Fruit fly (Drosophila melanogaster) whole organism, embryonic: ENCODE data around the gene PIP82.

ENCODE experiments used
- Asciz ChIP-seq: fragments of 200-800 bp; sonication (Bioruptor generic); optimal IDR thresholded peaks from 2 replicates; lab custom pipeline; 2017; ENCODE audit warnings: missing biosample characterization, mild to moderate bottlenecking, missing genetic modification characterization, missing genetic modification reagents
- C15 ChIP-seq: fragments of 200-800 bp; sonication (Bioruptor generic); IDR thresholded peaks from 3 replicates; pipeline ENCODE4 v1.3.6; 2022; ENCODE audit warnings: missing biosample characterization, missing genetic modification characterization
- CG10321 ChIP-seq: fragments of 200-800 bp; sonication (Bioruptor generic); IDR thresholded peaks from 2 replicates; pipeline ENCODE4 v1.3.6; 2022; ENCODE audit warnings: missing biosample characterization, missing genetic modification characterization
- CG11456 ChIP-seq: fragments of 200-800 bp; sonication (Bioruptor generic); IDR thresholded peaks from 3 replicates; pipeline ENCODE4 v1.3.6; 2022; ENCODE audit warnings: missing biosample characterization, missing genetic modification characterization
- CG11560 ChIP-seq: fragments of 200-800 bp; sonication (Bioruptor generic); IDR thresholded peaks from 3 replicates; pipeline ENCODE4 v1.3.6; 2022; ENCODE audit warnings: missing biosample characterization, missing genetic modification characterization
- CG12744 ChIP-seq: fragments of 200-800 bp; sonication (Bioruptor generic); optimal IDR thresholded peaks from 2 replicates; lab custom pipeline; 2016; ENCODE audit warnings: missing biosample characterization, missing genetic modification characterization
- CG12942 ChIP-seq: fragments of 200-800 bp; sonication (Bioruptor generic); optimal IDR thresholded peaks from 3 replicates; lab custom pipeline; 2016; ENCODE audit warnings: missing biosample characterization, missing genetic modification characterization
- CG13424 ChIP-seq: fragments of 200-800 bp; sonication (Bioruptor generic); optimal IDR thresholded peaks from 2 replicates; lab custom pipeline; 2019; ENCODE audit warnings: missing biosample characterization, mild to moderate bottlenecking, missing genetic modification characterization, moderate library complexity
- CG15073 ChIP-seq: fragments of 200-800 bp; sonication (Bioruptor generic); optimal IDR thresholded peaks from 2 replicates; lab custom pipeline; 2016; ENCODE audit warnings: missing biosample characterization, missing genetic modification characterization
- CG18262 ChIP-seq: fragments of 200-800 bp; optimal IDR thresholded peaks from 3 replicates; lab custom pipeline; 2019; ENCODE audit warnings: missing biosample characterization, mild to moderate bottlenecking, missing genetic modification characterization, moderate library complexity
- CG31388 ChIP-seq: fragments of 200-800 bp; sonication (Bioruptor generic); optimal IDR thresholded peaks from 2 replicates; lab custom pipeline; 2016; ENCODE audit warnings: missing biosample characterization, missing genetic modification characterization
- CG4282 ChIP-seq: fragments of 200-800 bp; sonication (Bioruptor generic); optimal IDR thresholded peaks from 2 replicates; lab custom pipeline; 2016; ENCODE audit warnings: missing biosample characterization, missing genetic modification characterization
- CG43689 ChIP-seq: fragments of 200-800 bp; sonication (Bioruptor generic); IDR thresholded peaks from 2 replicates; pipeline ENCODE4 v1.3.6; 2022; ENCODE audit warnings: missing biosample characterization, missing genetic modification characterization
- CG5953 ChIP-seq: fragments of 200-800 bp; sonication (Bioruptor generic); IDR thresholded peaks from 2 replicates; pipeline ENCODE4 v1.3.6; 2022; ENCODE audit warnings: missing biosample characterization, missing genetic modification characterization
- CG7839 ChIP-seq: fragments of 200-800 bp; sonication (Bioruptor generic); optimal IDR thresholded peaks from 3 replicates; lab custom pipeline; 2018; ENCODE audit warnings: missing biosample characterization, mild to moderate bottlenecking, missing genetic modification characterization, moderate library complexity
- CG8388 ChIP-seq: fragments of 200-800 bp; sonication (Bioruptor generic); optimal IDR thresholded peaks from 2 replicates; lab custom pipeline; 2019; ENCODE audit warnings: missing biosample characterization, mild to moderate bottlenecking, missing genetic modification characterization, moderate library complexity
- D19B ChIP-seq: fragments of 200-800 bp; sonication (Bioruptor generic); optimal IDR thresholded peaks from 2 replicates; lab custom pipeline; 2017; ENCODE audit warnings: missing biosample characterization, mild to moderate bottlenecking, missing genetic modification characterization
- Dad ChIP-seq: fragments of 200-800 bp; sonication (Bioruptor generic); optimal IDR thresholded peaks from 3 replicates; lab custom pipeline; 2016; ENCODE audit warnings: missing biosample characterization, missing genetic modification characterization
- Dll ChIP-seq: fragments of 200-800 bp; sonication (Bioruptor generic); IDR thresholded peaks from 4 replicates; pipeline ENCODE4 v1.3.6; 2022; ENCODE audit warnings: missing biosample characterization, missing genetic modification characterization; ENCODE audit not compliant: partially characterized antibody
- Fer3 ChIP-seq: fragments of 200-800 bp; sonication (Bioruptor generic); optimal IDR thresholded peaks from 2 replicates; lab custom pipeline; 2018; ENCODE audit warnings: missing biosample characterization, mild to moderate bottlenecking, missing genetic modification characterization, moderate library complexity
- HmgZ ChIP-seq: fragments of 200-800 bp; sonication (Bioruptor generic); optimal IDR thresholded peaks from 2 replicates; lab custom pipeline; 2018; ENCODE audit warnings: missing biosample characterization, mild to moderate bottlenecking, missing genetic modification characterization
- Hr3 ChIP-seq: fragments of 200-800 bp; sonication (Bioruptor generic); optimal IDR thresholded peaks from 3 replicates; lab custom pipeline; 2016; ENCODE audit warnings: missing biosample characterization, missing genetic modification characterization
- MTF-1 ChIP-seq: fragments of 200-800 bp; sonication (Bioruptor generic); optimal IDR thresholded peaks from 2 replicates; lab custom pipeline; 2018; ENCODE audit warnings: missing biosample characterization, mild to moderate bottlenecking, missing genetic modification characterization, borderline replicate concordance
- NC2α ChIP-seq: fragments of 200-800 bp; sonication (Bioruptor generic); optimal IDR thresholded peaks from 2 replicates; lab custom pipeline; 2016; ENCODE audit warnings: missing biosample characterization, missing genetic modification characterization
- Nf-YC ChIP-seq: fragments of 200-800 bp; optimal IDR thresholded peaks from 3 replicates; lab custom pipeline; 2019; ENCODE audit warnings: missing biosample characterization, mild to moderate bottlenecking, missing genetic modification characterization, moderate library complexity
- Ptx1 ChIP-seq: fragments of 200-800 bp; sonication (Bioruptor generic); IDR thresholded peaks from 2 replicates; pipeline ENCODE4 v1.3.6; 2022; ENCODE audit warnings: missing biosample characterization, missing genetic modification characterization
- Side ChIP-seq: fragments of 200-800 bp; sonication (Bioruptor generic); optimal IDR thresholded peaks from 2 replicates; lab custom pipeline; 2016; ENCODE audit warnings: missing biosample characterization, missing genetic modification characterization
- Trl ChIP-seq, 3 experiments: fragments of >200 bp in 2 of 3; fragments of 200-800 bp in 1 of 3; sonication (Bioruptor generic) in 1 of 3; optimal IDR thresholded peaks; 2 replicates in 1 of 3; 3 replicates in 2 of 3; lab custom pipeline; 2016 to 2017; ENCODE audit warnings: missing biosample characterization in 1 of 3, missing genetic modification characterization in 1 of 3
- Xbp1 ChIP-seq: fragments of 200-800 bp; sonication (Bioruptor generic); optimal IDR thresholded peaks from 3 replicates; lab custom pipeline; 2016; ENCODE audit warnings: missing biosample characterization, mild to moderate bottlenecking, missing genetic modification characterization
- cato ChIP-seq: fragments of 200-800 bp; sonication (Bioruptor generic); optimal IDR thresholded peaks from 2 replicates; lab custom pipeline; 2016; ENCODE audit warnings: missing biosample characterization, missing genetic modification characterization, borderline replicate concordance
- caup ChIP-seq: fragments of 200-800 bp; sonication (Bioruptor generic); optimal IDR thresholded peaks from 3 replicates; lab custom pipeline; 2017; ENCODE audit warnings: missing biosample characterization, mild to moderate bottlenecking, missing genetic modification characterization, moderate library complexity; ENCODE audit not compliant: severe bottlenecking
- ci ChIP-seq: fragments of 200-800 bp; sonication (Bioruptor generic); IDR thresholded peaks from 3 replicates; pipeline ENCODE4 v1.3.6; 2022; ENCODE audit warnings: missing biosample characterization, missing genetic modification characterization
- gsb ChIP-seq: fragments of 200-800 bp; sonication (Bioruptor generic); IDR thresholded peaks from 2 replicates; pipeline ENCODE4 v1.3.6; 2022; ENCODE audit warnings: missing biosample characterization, missing genetic modification characterization
- h ChIP-seq: fragments of >200 bp; optimal IDR thresholded peaks from 2 replicates; lab custom pipeline; 2017
- knrl ChIP-seq: fragments of 200-800 bp; sonication (Bioruptor generic); IDR thresholded peaks from 3 replicates; pipeline ENCODE4 v1.3.6; 2022; ENCODE audit warnings: missing biosample characterization, missing genetic modification characterization; ENCODE audit not compliant: partially characterized antibody
- lbe ChIP-seq: fragments of 200-800 bp; sonication (Bioruptor generic); optimal IDR thresholded peaks from 2 replicates; lab custom pipeline; 2016; ENCODE audit warnings: missing biosample characterization, mild to moderate bottlenecking, missing genetic modification characterization
- maf-S ChIP-seq: fragments of 200-800 bp; sonication (Bioruptor generic); optimal IDR thresholded peaks from 2 replicates; lab custom pipeline; 2016; ENCODE audit warnings: missing biosample characterization, missing genetic modification characterization
- odd ChIP-seq: fragments of 200-800 bp; sonication (Bioruptor generic); optimal IDR thresholded peaks from 2 replicates; lab custom pipeline; 2017; ENCODE audit warnings: missing biosample characterization, mild to moderate bottlenecking, missing genetic modification characterization
- pfk ChIP-seq: fragments of 200-800 bp; sonication (Bioruptor generic); optimal IDR thresholded peaks from 2 replicates; lab custom pipeline; 2018; ENCODE audit warnings: missing biosample characterization, mild to moderate bottlenecking, missing genetic modification characterization, moderate library complexity
- ro ChIP-seq: fragments of 200-800 bp; sonication (Bioruptor generic); IDR thresholded peaks from 2 replicates; pipeline ENCODE4 v1.3.6; 2022; ENCODE audit warnings: missing biosample characterization, missing genetic modification characterization
- sima ChIP-seq: fragments of 200-800 bp; sonication (Bioruptor generic); optimal IDR thresholded peaks from 2 replicates; lab custom pipeline; 2016; ENCODE audit warnings: missing biosample characterization, missing genetic modification characterization
- sisA ChIP-seq: fragments of 200-800 bp; sonication (Bioruptor generic); IDR thresholded peaks from 2 replicates; pipeline ENCODE4 v1.3.6; 2022; ENCODE audit warnings: missing biosample characterization, missing genetic modification characterization
- slou ChIP-seq: fragments of 200-800 bp; sonication (Bioruptor generic); optimal IDR thresholded peaks from 3 replicates; lab custom pipeline; 2016; ENCODE audit warnings: missing biosample characterization, missing genetic modification characterization
- ssp ChIP-seq: fragments of 200-800 bp; sonication (Bioruptor generic); IDR thresholded peaks from 2 replicates; pipeline ENCODE4 v1.3.6; 2022; ENCODE audit warnings: missing biosample characterization, missing genetic modification characterization
- tna ChIP-seq: fragments of 200-800 bp; sonication (Bioruptor generic); IDR thresholded peaks from 2 replicates; pipeline ENCODE4 v1.3.6; 2022; ENCODE audit warnings: missing biosample characterization, missing genetic modification characterization; ENCODE audit not compliant: partially characterized antibody
- twi ChIP-seq: fragments of 200-800 bp; optimal IDR thresholded peaks from 2 replicates; lab custom pipeline; 2019; ENCODE audit warnings: missing biosample characterization, mild to moderate bottlenecking, missing genetic modification characterization, moderate library complexity
- unpg ChIP-seq: fragments of 200-800 bp; sonication (Bioruptor generic); optimal IDR thresholded peaks from 3 replicates; lab custom pipeline; 2018; ENCODE audit warnings: missing biosample characterization, mild to moderate bottlenecking, missing genetic modification characterization, moderate library complexity
- vfl ChIP-seq: fragments of 200-800 bp; sonication (Bioruptor generic); optimal IDR thresholded peaks from 2 replicates; lab custom pipeline; 2016; ENCODE audit warnings: missing biosample characterization, missing genetic modification characterization
- vnd ChIP-seq: fragments of 200-800 bp; sonication (Bioruptor generic); IDR thresholded peaks from 3 replicates; pipeline ENCODE4 v1.3.6; 2022; ENCODE audit warnings: missing biosample characterization, missing genetic modification characterization; ENCODE audit not compliant: partially characterized antibody
- wdn ChIP-seq: fragments of 200-800 bp; sonication (Bioruptor generic); IDR thresholded peaks from 2 replicates; pipeline ENCODE4 v1.3.6; 2022; ENCODE audit warnings: missing biosample characterization, missing genetic modification characterization

The PIP82 gene

dm6 chrX:8574672-8575350 is 45.3 kb upstream of the PIP82 start (continued):
- no peak for TF ChIP-seq h
- TF ChIP-seq ssp (GFP tag; lab: Robert Waterston, UW), result no peak
- TF ChIP-seq CG12744 (GFP tag; lab: Kevin White, UChicago), result no peak
- no peak for TF ChIP-seq tna (GFP tag; lab: Robert Waterston, UW)
- no peak for TF ChIP-seq cato (GFP tag; lab: Kevin White, UChicago)
- TF ChIP-seq Nf-YC (tag; lab: Kevin White, UChicago), result no peak
- TF ChIP-seq ro (GFP tag; lab: Robert Waterston, UW), result no peak
- 0 out of 3 replicates have a peak, but pooled peaks have one; percentile 39 for TF ChIP-seq CG11456 (GFP tag; lab: Robert Waterston, UW)
- TF ChIP-seq sima (GFP tag; lab: Kevin White, UChicago), result no peak
- TF ChIP-seq CG8388 (GFP tag; lab: Kevin White, UChicago), result no peak
- no peak for TF ChIP-seq C15 (GFP tag; lab: Robert Waterston, UW)
- no peak for TF ChIP-seq vfl
- no peak for TF ChIP-seq NC2α (GFP tag; lab: Kevin White, UChicago)
- no peak for TF ChIP-seq caup (GFP tag; lab: Kevin White, UChicago)
- no peak for TF ChIP-seq CG5953 (GFP tag; lab: Robert Waterston, UW)
- no peak for TF ChIP-seq twi (tag; lab: Kevin White, UChicago)
- TF ChIP-seq knrl (GFP tag; lab: Robert Waterston, UW), result no peak
- TF ChIP-seq sisA (GFP tag; lab: Robert Waterston, UW), result no peak
- peak; percentile 5 for TF ChIP-seq Xbp1 (GFP tag; lab: Kevin White, UChicago)
- no peak for TF ChIP-seq vnd (GFP tag; lab: Robert Waterston, UW)
- peak; percentile 25 for TF ChIP-seq lbe
- TF ChIP-seq unpg (GFP tag; lab: Kevin White, UChicago), result peak; percentile 45
- no peak for TF ChIP-seq D19B (GFP tag; lab: Kevin White, UChicago)
- TF ChIP-seq gsb, result no peak
- peak; percentile 39 for TF ChIP-seq Hr3 (GFP tag; lab: Kevin White, UChicago)
- no peak for TF ChIP-seq maf-S (GFP tag; lab: Kevin White, UChicago)
- TF ChIP-seq CG7839 (tag; lab: Kevin White, UChicago), result peak; percentile 56
- TF ChIP-seq Fer3 (tag; lab: Kevin White, UChicago), result peak; percentile 33
- no peak for TF ChIP-seq CG4282 (GFP tag; lab: Kevin White, UChicago)
- TF ChIP-seq MTF-1 (GFP tag; lab: Kevin White, UChicago), result no peak
- TF ChIP-seq CG31388, result no peak
- TF ChIP-seq CG10321, result peak; percentile 75
- peak; percentile 18 for TF ChIP-seq CG13424 (tag; lab: Kevin White, UChicago)
- TF ChIP-seq CG18262 (tag; lab: Kevin White, UChicago), result no peak
- TF ChIP-seq CG12942, result no peak
- peak; percentile 49; the same call in 1 of the 2 replicates for TF ChIP-seq Ptx1
- no peak for TF ChIP-seq CG15073 (GFP tag; lab: Kevin White, UChicago)
- TF ChIP-seq slou, result no peak
- no peak for TF ChIP-seq Asciz (GFP tag; lab: Kevin White, UChicago)
- no peak for TF ChIP-seq CG11560 (tag; lab: Robert Waterston, UW)
- no peak for TF ChIP-seq wdn
- no peak for TF ChIP-seq HmgZ (tag; lab: Kevin White, UChicago)
- no peak for TF ChIP-seq Side (GFP tag; lab: Kevin White, UChicago)
- no peak for TF ChIP-seq pfk (GFP tag; lab: Kevin White, UChicago)
- TF ChIP-seq Dad (GFP tag; lab: Kevin White, UChicago), result no peak
- no peak for TF ChIP-seq odd
- no peak for TF ChIP-seq Dll
- no peak for TF ChIP-seq Trl (optimal IDR thresholded peaks at IDR 0.05; lab: Kevin White, UChicago)
- TF ChIP-seq Trl (GFP tag; optimal IDR thresholded peaks at IDR 0.05; lab: Kevin White, UChicago), result peak; percentile 1
- peak; percentile 68; the same call in 2 of the 3 replicates for TF ChIP-seq ci (GFP tag; lab: Robert Waterston, UW)
- no peak for TF ChIP-seq CG43689 (GFP tag; lab: Robert Waterston, UW)
